Worm (Caenorhabditis elegans) whole organism, late embryonic: ENCODE measurements around the gene C09G5.13.

Source experiments
- ama-1 ChIP-seq: fragments of 150-350 bp; optimal IDR thresholded peaks from 2 replicates; lab custom pipeline; 2014
- ceh-45 ChIP-seq: fragments of 200-800 bp; sonication (Bioruptor generic); IDR thresholded peaks from 2 replicates; pipeline ENCODE4 v1.3.6; 2022; ENCODE audit warnings: missing genetic modification reagents, missing genetic modification characterization, missing compliant biosample characterization
- eyg-1 ChIP-seq: sonication (generic microtip); optimal IDR thresholded peaks from 2 replicates; lab custom pipeline; 2016; ENCODE audit warnings: missing genotype, missing genetic modification characterization, missing compliant biosample characterization
- fkh-10 ChIP-seq: fragments of 150-350 bp; optimal IDR thresholded peaks from 2 replicates; lab custom pipeline; 2014; ENCODE audit warnings: missing biosample characterization, missing genetic modification reagents, missing genetic modification characterization
- fkh-6 ChIP-seq: sonication (generic microtip); optimal IDR thresholded peaks from 2 replicates; lab custom pipeline; 2016; ENCODE audit warnings: missing genetic modification characterization, missing compliant biosample characterization
- hlh-15 ChIP-seq: sonication (generic microtip); optimal IDR thresholded peaks from 2 replicates; lab custom pipeline; 2016; ENCODE audit warnings: missing genetic modification characterization, missing compliant biosample characterization
- hlh-6 ChIP-seq: sonication (generic microtip); optimal IDR thresholded peaks from 2 replicates; lab custom pipeline; 2016; ENCODE audit warnings: missing genotype, missing genetic modification characterization, missing compliant biosample characterization
- lin-11 ChIP-seq: fragments of 200-800 bp; sonication (Bioruptor generic); optimal IDR thresholded peaks from 2 replicates; lab custom pipeline; 2018; ENCODE audit warnings: mild to moderate bottlenecking, missing genetic modification characterization, missing compliant biosample characterization
- nhr-11 ChIP-seq: fragments of 150-350 bp; optimal IDR thresholded peaks from 2 replicates; lab custom pipeline; 2014; ENCODE audit warnings: missing biosample characterization, missing genetic modification characterization
- pat-9 ChIP-seq: fragments of 200-800 bp; sonication (Bioruptor generic); optimal IDR thresholded peaks from 2 replicates; lab custom pipeline; 2018; ENCODE audit warnings: mild to moderate bottlenecking, missing genetic modification characterization, moderate library complexity, missing compliant biosample characterization
- pqm-1 ChIP-seq: sonication (generic microtip); optimal IDR thresholded peaks from 2 replicates; lab custom pipeline; 2016; ENCODE audit warnings: missing genetic modification characterization, missing compliant biosample characterization
- tbx-2 ChIP-seq: sonication (generic microtip); optimal IDR thresholded peaks from 2 replicates; lab custom pipeline; 2016; ENCODE audit warnings: missing genetic modification characterization, missing compliant biosample characterization
- unc-55 ChIP-seq: sonication (generic microtip); optimal IDR thresholded peaks from 2 replicates; lab custom pipeline; 2017; ENCODE audit warnings: missing biosample characterization, missing genetic modification reagents, missing genetic modification characterization
- ztf-16 ChIP-seq: sonication (generic microtip); optimal IDR thresholded peaks from 2 replicates; lab custom pipeline; 2017; ENCODE audit warnings: missing genetic modification characterization, missing compliant biosample characterization

ce11 chrII:10758951-10759350 lies 41.7 kb downstream of the C09G5.13 start:
- TF ChIP-seq fkh-6 = no peak
- no peak for TF ChIP-seq fkh-10 (GFP tag; lab: Kevin White, UChicago)
- no peak for TF ChIP-seq ceh-45 (GFP tag; lab: Robert Waterston, UW)
- no peak for TF ChIP-seq hlh-15 (tag; lab: Kevin White, UChicago)
- TF ChIP-seq nhr-11 (tag; lab: Kevin White, UChicago) = no peak
- no peak for TF ChIP-seq tbx-2 (tag; lab: Kevin White, UChicago)
- no peak for TF ChIP-seq ama-1 (lab: Kevin White, UChicago)
- TF ChIP-seq lin-11 (tag; lab: Kevin White, UChicago) = no peak
- no peak for TF ChIP-seq unc-55 (GFP tag; lab: Kevin White, UChicago)
- no peak for TF ChIP-seq eyg-1 (tag; lab: Kevin White, UChicago)
- TF ChIP-seq ztf-16 (tag; lab: Kevin White, UChicago) = no peak
- TF ChIP-seq pqm-1 (tag; lab: Kevin White, UChicago) = no peak
- no peak for TF ChIP-seq pat-9 (tag; lab: Kevin White, UChicago)
- no peak for TF ChIP-seq hlh-6 (tag; lab: Kevin White, UChicago)
